Fruit fly (Drosophila melanogaster): Measurements from ENCODE around the gene CG14137.

DNA sequence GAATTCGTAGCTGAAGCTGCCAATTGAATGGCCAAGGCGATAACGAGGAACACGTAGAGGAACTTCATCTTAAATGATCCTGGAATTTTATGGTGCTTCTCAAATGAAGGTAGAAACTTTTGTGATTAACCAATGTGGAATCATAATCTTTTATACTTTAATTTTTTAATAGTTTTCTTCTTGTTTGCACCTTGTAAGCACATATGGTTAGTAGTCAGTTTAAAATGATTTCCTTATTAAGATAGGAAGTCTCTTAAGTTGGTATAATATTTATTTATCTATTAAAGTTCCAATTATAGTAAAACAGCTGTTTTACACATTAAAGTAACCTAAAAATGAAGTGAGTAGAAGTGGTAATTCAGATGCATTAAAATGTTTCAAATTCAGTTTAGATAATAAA is 18.9 kb downstream of the CG14137 start, which contains the start of gene CG43391:
- TF ChIP-seq CG10348 (GFP tag; IDR thresholded peaks at IDR 0.05) (no peak), CG13204 (GFP tag; optimal IDR thresholded peaks at IDR 0.05) (no peak), gl (tag; optimal IDR thresholded peaks at IDR 0.05) (no peak), CG34367 (tag; optimal IDR thresholded peaks at IDR 0.05) (no peak), Pif1A (GFP tag; optimal IDR thresholded peaks at IDR 0.05) (no peak), fd96Ca (GFP tag; IDR thresholded peaks at IDR 0.05) (no peak), CG32121 (GFP tag; IDR thresholded peaks at IDR 0.05) (no peak), rn (GFP tag; IDR thresholded peaks at IDR 0.05) (no peak), CG9948 (tag; optimal IDR thresholded peaks at IDR 0.05) (no peak), CG12605 (GFP tag; IDR thresholded peaks at IDR 0.05) (no peak), CG4496 (GFP tag; IDR thresholded peaks at IDR 0.05) (no peak), CG14655 (GFP tag; optimal IDR thresholded peaks at IDR 0.05) (no peak), CG8301 (tag; optimal IDR thresholded peaks at IDR 0.05) (no peak), CG17806 (tag; optimal IDR thresholded peaks at IDR 0.05) (no peak)
